Fruit fly (Drosophila melanogaster) whole organism, larva: ENCODE measurements around the gene CG3566.

Experiments used
- noc ChIP-seq: fragments of 200-800 bp; sonication (Bioruptor generic); optimal IDR thresholded peaks from 3 replicates; lab custom pipeline; 2019; ENCODE audit warnings: missing biosample characterization, mild to moderate bottlenecking, missing genetic modification characterization, moderate library complexity

The CG3566 gene

DNA sequence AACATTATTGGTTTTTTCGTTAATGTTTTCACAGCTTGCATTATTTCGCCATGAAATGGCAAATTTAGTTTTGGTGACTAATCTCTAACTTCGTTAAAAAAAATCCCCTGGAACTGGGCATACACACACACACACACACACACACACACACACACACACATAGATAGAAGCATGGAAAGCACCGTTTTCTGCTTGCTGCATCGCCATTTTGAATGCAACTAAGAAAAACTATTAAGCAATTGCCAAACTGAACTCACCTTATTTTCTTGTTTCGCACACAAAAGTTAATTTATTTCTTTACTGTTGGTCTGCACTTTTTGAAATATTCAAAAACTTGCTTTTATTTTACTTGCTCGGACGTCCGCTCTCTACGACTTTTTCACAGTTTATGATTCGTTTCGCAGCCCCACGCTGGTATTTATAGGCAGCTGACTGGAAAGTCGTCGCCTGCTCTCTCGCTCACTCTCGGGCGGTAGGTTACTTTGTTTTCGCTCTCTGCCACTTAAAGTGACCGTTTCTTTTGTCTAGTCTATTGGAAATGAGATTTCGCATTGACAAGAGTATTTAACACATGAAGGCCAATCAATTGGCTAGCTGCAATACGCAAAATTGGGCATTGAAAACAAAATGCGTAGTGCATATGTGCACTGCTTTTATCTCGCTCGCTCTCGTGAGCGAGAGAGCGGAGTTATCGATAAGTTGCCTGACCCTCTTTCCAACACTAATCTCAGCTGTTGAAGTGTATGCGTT is 2.5 kb upstream of the CG3566 start:
- TF ChIP-seq noc (tag; lab: Kevin White, UChicago), result peak; percentile 15

- TF ChIP-seq noc (tag; lab: Kevin White, UChicago), result no peak
Measured at dm6 chrX:6267745-6268582, 8.6 kb downstream of the CG3566 start, which contains the start of gene Spt6. Gene Spt6, plus strand, starts transcription at chrX:6267797.

DNA sequence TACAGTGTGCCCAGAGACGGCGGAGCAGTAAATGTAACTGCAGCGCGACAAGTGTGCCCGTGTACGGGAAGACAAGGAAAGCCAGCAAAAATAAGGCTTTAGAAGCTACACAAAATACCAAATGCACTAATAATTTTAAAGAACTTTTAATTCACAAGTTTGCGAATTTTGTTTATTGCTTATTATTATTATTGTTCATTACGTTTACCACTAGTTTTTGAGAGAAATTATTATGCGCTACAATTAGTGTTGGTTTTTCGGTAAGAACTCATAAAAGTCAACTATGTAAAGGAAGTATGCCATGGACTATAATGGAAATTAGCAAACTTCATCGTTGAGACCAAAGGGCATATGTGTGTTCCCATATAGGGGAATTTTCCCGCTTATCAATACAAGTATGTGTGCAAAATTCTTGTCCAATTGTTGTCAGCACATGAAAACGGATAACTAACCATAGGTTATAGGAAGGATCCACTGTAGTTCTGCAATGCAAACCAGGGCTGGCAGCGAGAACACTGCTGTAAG is 9.3 kb downstream of the CG3566 start, which contains the start of gene schlank:
Gene schlank, minus strand, starts transcription at position 42 of the 525 bp plus-strand sequence.
- no peak for TF ChIP-seq noc (tag; lab: Kevin White, UChicago)

DNA sequence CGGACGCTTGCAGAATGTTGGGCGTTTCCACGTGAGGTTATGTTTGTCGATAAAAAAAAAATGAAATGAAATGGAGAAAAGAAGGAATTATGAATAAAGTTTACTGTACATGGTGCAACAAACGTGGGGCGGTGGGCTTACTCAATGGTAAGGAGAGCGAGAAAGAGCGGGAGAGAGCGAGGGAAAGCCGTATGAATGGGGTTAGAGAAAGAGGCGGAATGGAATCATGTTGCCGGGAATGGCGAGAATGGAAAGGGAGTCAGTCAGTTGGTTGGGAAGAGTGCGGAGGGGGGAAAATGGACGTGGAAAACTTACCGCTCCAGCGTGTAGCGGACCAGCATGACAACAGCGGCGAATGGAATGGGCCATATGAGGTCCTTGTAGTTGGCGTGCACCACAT is 10.4 kb downstream of the CG3566 start:
- no peak for TF ChIP-seq noc (tag; lab: Kevin White, UChicago)

DNA sequence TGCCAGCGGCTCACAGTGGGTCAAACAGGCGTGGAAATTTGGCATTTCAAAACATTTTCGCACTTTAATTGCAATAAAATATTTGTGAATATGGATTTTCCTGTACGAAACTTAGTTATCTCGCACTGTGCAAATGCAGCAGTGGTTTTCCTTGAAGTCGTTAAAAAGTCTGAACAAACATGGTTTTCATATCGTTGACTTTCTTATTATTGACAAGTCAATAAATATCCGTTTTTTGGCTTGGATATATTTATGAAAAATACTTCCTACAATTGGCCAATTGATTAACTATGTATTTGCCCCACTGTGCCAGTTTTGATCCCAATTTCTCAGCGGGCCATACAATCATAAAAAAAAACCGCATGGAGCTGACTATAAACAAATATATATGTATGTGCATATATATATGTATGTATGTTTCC is 11.1 kb downstream of the CG3566 start:
- peak; percentile 96 for TF ChIP-seq noc (tag; lab: Kevin White, UChicago)

- peak; percentile 57 for TF ChIP-seq noc (tag; lab: Kevin White, UChicago)
Measured at dm6 chrX:6264456-6264855, 12.1 kb downstream of the CG3566 start.

dm6 chrX:6263614-6264130 is 12.9 kb downstream of the CG3566 start:
- TF ChIP-seq noc (tag; lab: Kevin White, UChicago), result peak; percentile 78

dm6 chrX:6260900-6261299 is 15.6 kb downstream of the CG3566 start, which contains the start of gene Josd:
Gene Josd, plus strand, starts transcription at chrX:6261169.
- no peak for TF ChIP-seq noc (tag; lab: Kevin White, UChicago)

DNA sequence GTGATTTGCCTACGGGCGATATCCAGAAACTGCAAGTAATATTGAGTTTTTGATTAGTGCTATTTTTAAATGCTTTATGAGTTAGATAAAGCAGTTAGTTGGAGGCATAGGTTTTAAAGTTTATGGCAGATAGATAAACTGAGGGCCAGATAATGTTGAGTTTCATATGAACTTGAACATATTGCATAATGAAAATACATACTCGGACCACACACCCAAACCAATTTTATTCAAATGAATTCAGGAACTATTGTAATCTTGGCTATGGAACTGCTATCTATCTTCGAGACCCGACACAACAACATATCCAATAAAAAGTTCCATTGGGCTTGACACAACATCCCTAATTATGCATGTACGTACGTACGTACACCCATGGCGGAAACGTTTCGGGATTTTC is 16.8 kb downstream of the CG3566 start:
- TF ChIP-seq noc (tag; lab: Kevin White, UChicago), result no peak

dm6 chrX:6255414-6255915 is 21.1 kb downstream of the CG3566 start, which contains the start of the genes Rbcn-3A and Spx:
Gene Rbcn-3A, minus strand, starts transcription at chrX:6255487.
Gene Spx, plus strand, starts transcription at chrX:6255822.
- TF ChIP-seq noc (tag; lab: Kevin White, UChicago), result peak; percentile 38

DNA sequence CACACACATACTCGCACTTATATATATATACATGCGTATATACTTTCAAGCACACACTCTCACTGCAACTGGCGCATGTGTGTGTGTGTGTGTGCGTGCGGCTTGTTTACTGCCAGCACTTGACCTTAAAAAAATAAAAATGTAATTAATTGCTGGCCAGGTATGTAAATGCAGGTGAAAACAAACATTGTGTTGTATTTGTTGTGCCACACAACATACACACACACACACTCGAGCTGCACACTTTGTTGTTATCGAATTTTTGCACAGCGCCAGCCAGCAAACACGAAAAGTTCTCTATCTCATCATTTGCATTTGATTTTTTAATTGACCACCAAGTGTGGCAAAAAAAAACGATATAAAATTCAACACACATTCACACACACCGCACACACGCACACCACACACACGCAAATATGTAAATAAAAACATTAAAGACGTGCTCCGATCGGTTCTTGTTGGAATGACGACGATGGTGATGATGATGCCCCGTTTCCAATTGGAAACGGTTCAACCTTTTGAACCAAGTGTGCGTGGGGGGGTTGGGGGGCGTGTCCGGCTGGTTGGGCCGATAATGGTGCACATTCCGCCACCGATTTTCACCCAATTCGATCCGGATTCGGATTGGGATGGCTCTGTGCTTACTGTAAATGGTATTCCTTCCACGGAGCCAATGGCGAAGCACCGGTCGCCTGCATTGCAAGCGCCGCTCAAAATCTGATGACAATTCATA is 21.7 kb downstream of the CG3566 start:
- no peak for TF ChIP-seq noc (tag; lab: Kevin White, UChicago)

DNA sequence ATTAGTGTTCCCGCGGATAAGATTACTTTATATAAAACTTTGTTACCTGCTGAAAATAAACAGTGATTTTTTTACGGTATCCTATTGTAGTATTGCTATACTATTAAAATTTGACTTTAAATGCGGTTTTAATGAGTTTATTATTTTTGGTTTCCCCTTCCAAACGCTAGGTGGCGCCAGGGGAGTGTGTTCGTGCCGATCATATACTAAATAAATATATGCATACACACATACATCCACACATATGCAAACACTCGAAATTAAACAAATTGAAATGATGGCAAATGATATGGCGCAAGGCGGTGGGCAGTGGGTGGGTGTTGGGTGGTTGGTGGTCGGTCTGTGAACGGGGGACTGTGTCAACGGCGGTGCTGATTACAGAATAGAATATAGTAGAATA is 22.8 kb downstream of the CG3566 start:
- no peak for TF ChIP-seq noc (tag; lab: Kevin White, UChicago)

DNA sequence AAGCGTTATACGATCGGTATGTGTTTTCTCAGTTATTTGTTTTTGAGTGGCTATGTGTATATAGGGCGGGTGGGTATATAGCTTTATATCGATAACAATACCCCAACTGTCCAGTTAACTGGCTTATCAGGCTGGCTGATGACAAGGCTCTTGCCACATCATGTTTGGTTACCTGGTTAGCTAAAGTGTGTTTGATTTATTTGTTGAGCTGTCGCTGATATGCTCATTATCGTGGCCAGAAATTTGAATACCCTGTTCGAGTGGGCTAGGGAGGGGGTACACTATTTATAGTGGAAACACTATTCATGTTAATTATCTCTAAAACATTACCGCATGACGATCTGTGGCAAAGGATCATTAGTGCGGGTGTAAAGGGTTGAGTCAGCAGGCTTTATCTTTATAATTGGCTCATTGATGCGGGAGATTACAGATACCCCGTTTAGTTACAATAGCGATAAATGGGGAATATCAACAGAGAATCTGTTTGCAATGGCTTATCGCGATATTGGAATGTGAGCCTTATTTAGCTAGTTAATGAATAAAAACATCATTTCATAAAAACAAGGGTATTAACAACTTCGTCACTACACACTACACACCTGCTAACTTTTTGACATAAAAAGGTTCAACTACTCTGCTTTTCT is 23.5 kb downstream of the CG3566 start:
- TF ChIP-seq noc (tag; lab: Kevin White, UChicago), result no peak

dm6 chrX:6237015-6237414 is 39.5 kb downstream of the CG3566 start, which contains the start of gene CG14445:
Gene CG14445, plus strand, starts transcription at chrX:6237315.
- no peak for TF ChIP-seq noc (tag; lab: Kevin White, UChicago)
